Fruit fly (Drosophila melanogaster): ENCODE results near the gene CG32603.

dm6 chrX:14184062-14184611 lies at the start of gene CG32603:
- TF ChIP-seq psq (optimal IDR thresholded peaks at IDR 0.05) = no peak
- no peak for TF ChIP-seq pan (optimal IDR thresholded peaks at IDR 0.05)

Measured in whole organism.